Fruit fly (Drosophila melanogaster): ENCODE measurements around the gene CG31709.
A peak's percentile ranks its signal among the peaks of the same experiment; 100 is the strongest.

The CG31709 gene

dm6 chr2L:9564527-9564926 is 14.9 kb downstream of the CG31709 start (continued):
- TF ChIP-seq CG8388 (GFP tag; optimal IDR thresholded peaks at IDR 0.05) (peak; percentile 36), CG3847 (GFP tag; IDR thresholded peaks at IDR 0.05) (0 out of 2 replicates have a peak, but pooled peaks have one; percentile 18), CG10565 (GFP tag; optimal IDR thresholded peaks at IDR 0.05) (no peak), Dip2 (GFP tag; IDR thresholded peaks at IDR 0.05) (no peak), Ets65A (GFP tag) (peak; percentile 83), CG9437 (GFP tag; optimal IDR thresholded peaks at IDR 0.05) (peak; percentile 16), al (GFP tag; IDR thresholded peaks at IDR 0.05) (0 out of 2 replicates have a peak, but pooled peaks have one; percentile 19), prd (optimal IDR thresholded peaks at IDR 0.05) (no peak), prd (GFP tag; IDR thresholded peaks at IDR 0.05) (peak; percentile 29; the same call in 1 of the 3 replicates), CG11560 (tag; IDR thresholded peaks at IDR 0.05) (peak; percentile 43; the same call in 1 of the 3 replicates), grau (tag; optimal IDR thresholded peaks at IDR 0.05) (peak; percentile 85), gcm (GFP tag; optimal IDR thresholded peaks at IDR 0.05) (peak; percentile 56), nmo (GFP tag; optimal IDR thresholded peaks at IDR 0.05) (peak; percentile 54), PHDP (tag; optimal IDR thresholded peaks at IDR 0.05) (peak; percentile 60), ab (GFP tag; optimal IDR thresholded peaks at IDR 0.05) (no peak), fd3F (GFP tag; optimal IDR thresholded peaks at IDR 0.05) (peak; percentile 41), CG10209 (GFP tag; optimal IDR thresholded peaks at IDR 0.05) (peak; percentile 45), CG15601 (tag; optimal IDR thresholded peaks at IDR 0.05) (no peak), esg (GFP tag; conservative IDR thresholded peaks at IDR 0.05) (0 out of 2 replicates have a peak, but pooled peaks have one; percentile 24), oc (tag; optimal IDR thresholded peaks at IDR 0.05) (no peak), bcd (GFP tag; optimal IDR thresholded peaks at IDR 0.05) (peak; percentile 50), CG32767 (GFP tag; IDR thresholded peaks at IDR 0.05) (0 out of 2 replicates have a peak, but pooled peaks have one; percentile 33), chm (GFP tag; IDR thresholded peaks at IDR 0.05) (no peak), Drgx (GFP tag; IDR thresholded peaks at IDR 0.05) (peak; percentile 72), CG4707 (GFP tag; optimal IDR thresholded peaks at IDR 0.05) (no peak), CG3726 (GFP tag; IDR thresholded peaks at IDR 0.05) (no peak), sob (GFP tag; IDR thresholded peaks at IDR 0.05) (no peak), wor (GFP tag; IDR thresholded peaks at IDR 0.05) (0 out of 2 replicates have a peak, but pooled peaks have one; percentile 14), Nf-YA (GFP tag; IDR thresholded peaks at IDR 0.05) (peak; percentile 38; the same call in 1 of the 2 replicates), fd102C (GFP tag; optimal IDR thresholded peaks at IDR 0.05) (no peak), Dll (GFP tag; IDR thresholded peaks at IDR 0.05; ENCODE audit: partially characterized antibody) (no peak), exex (tag; optimal IDR thresholded peaks at IDR 0.05) (no peak), Xrp1 (GFP tag; IDR thresholded peaks at IDR 0.05) (0 out of 2 replicates have a peak, but pooled peaks have one; percentile 29), pb (GFP tag; optimal IDR thresholded peaks at IDR 0.05) (no peak), Hr3 (GFP tag; optimal IDR thresholded peaks at IDR 0.05) (peak; percentile 30), tna (GFP tag; IDR thresholded peaks at IDR 0.05; ENCODE audit: partially characterized antibody) (no peak), CG9932 (GFP tag; IDR thresholded peaks at IDR 0.05) (peak; percentile 52), HmgD (GFP tag; optimal IDR thresholded peaks at IDR 0.05) (no peak), CG9817 (tag; optimal IDR thresholded peaks at IDR 0.05) (peak; percentile 57), CG12219 (GFP tag; optimal IDR thresholded peaks at IDR 0.05) (peak; percentile 17), GATAe (GFP tag; conservative IDR thresholded peaks at IDR 0.05) (no peak), hkb (optimal IDR thresholded peaks at IDR 0.05) (no peak), hkb (GFP tag; IDR thresholded peaks at IDR 0.05) (peak; percentile 33; the same call in 1 of the 2 replicates), Mad (GFP tag; optimal IDR thresholded peaks at IDR 0.05) (no peak), Xbp1 (GFP tag; optimal IDR thresholded peaks at IDR 0.05) (peak; percentile 51), CG16815 (GFP tag; optimal IDR thresholded peaks at IDR 0.05) (peak; percentile 18), sens (GFP tag) (peak; percentile 72), sisA (GFP tag; IDR thresholded peaks at IDR 0.05) (0 out of 2 replicates have a peak, but pooled peaks have one; percentile 35), CG8290 (GFP tag; optimal IDR thresholded peaks at IDR 0.05) (no peak), CG8290 (tag; optimal IDR thresholded peaks at IDR 0.05) (no peak), CG13424 (tag; optimal IDR thresholded peaks at IDR 0.05) (peak; percentile 60), Aef1 (GFP tag; IDR thresholded peaks at IDR 0.05) (peak; percentile 57; the same call in 2 of the 3 replicates)

Data from whole organism, embryonic.